Fruit fly (Drosophila melanogaster) whole organism, embryonic: ENCODE results near the gene Lrch.

ENCODE experiments used
- BtbVII ChIP-seq: fragments of 200-800 bp; sonication (Bioruptor generic); optimal IDR thresholded peaks from 3 replicates; lab custom pipeline; 2017; ENCODE audit warnings: missing biosample characterization, mild to moderate bottlenecking, missing genetic modification characterization
- CG10147 ChIP-seq: fragments of 200-800 bp; sonication (Bioruptor generic); optimal IDR thresholded peaks from 2 replicates; lab custom pipeline; 2019; ENCODE audit warnings: missing biosample characterization, mild to moderate bottlenecking, missing genetic modification characterization, moderate library complexity
- CG10431 ChIP-seq: fragments of 200-800 bp; sonication (Bioruptor generic); optimal IDR thresholded peaks from 3 replicates; lab custom pipeline; 2018; ENCODE audit warnings: missing biosample characterization, mild to moderate bottlenecking, missing genetic modification characterization
- CG11085 ChIP-seq: fragments of 200-800 bp; sonication (Bioruptor generic); IDR thresholded peaks from 2 replicates; pipeline ENCODE4 v1.3.6; 2022; ENCODE audit warnings: missing biosample characterization, missing genetic modification characterization
- CG11560 ChIP-seq: fragments of 200-800 bp; sonication (Bioruptor generic); IDR thresholded peaks from 3 replicates; pipeline ENCODE4 v1.3.6; 2022; ENCODE audit warnings: missing biosample characterization, missing genetic modification characterization
- CG12744 ChIP-seq: fragments of 200-800 bp; sonication (Bioruptor generic); optimal IDR thresholded peaks from 2 replicates; lab custom pipeline; 2016; ENCODE audit warnings: missing biosample characterization, missing genetic modification characterization
- CG14050 ChIP-seq: fragments of 200-800 bp; sonication (Bioruptor generic); IDR thresholded peaks from 3 replicates; pipeline ENCODE4 v1.3.6; 2022; ENCODE audit warnings: missing biosample characterization, missing genetic modification characterization
- CG15269 ChIP-seq: fragments of 200-800 bp; sonication (Bioruptor generic); optimal IDR thresholded peaks from 2 replicates; lab custom pipeline; 2018; ENCODE audit warnings: missing biosample characterization, mild to moderate bottlenecking, missing genetic modification characterization, moderate library complexity
- CG15479 ChIP-seq: fragments of 200-800 bp; sonication (Bioruptor generic); optimal IDR thresholded peaks from 3 replicates; lab custom pipeline; 2019; ENCODE audit warnings: missing biosample characterization, mild to moderate bottlenecking, missing genetic modification characterization, moderate library complexity
- CG1602 ChIP-seq: fragments of 200-800 bp; sonication (Bioruptor generic); optimal IDR thresholded peaks from 3 replicates; lab custom pipeline; 2016; ENCODE audit warnings: missing biosample characterization, missing genetic modification characterization
- CG17361 ChIP-seq: fragments of 200-800 bp; sonication (Bioruptor generic); IDR thresholded peaks from 3 replicates; pipeline ENCODE4 v1.3.6; 2022; ENCODE audit warnings: missing biosample characterization, missing genetic modification characterization
- CG18011 ChIP-seq: fragments of 200-800 bp; sonication (Bioruptor generic); optimal IDR thresholded peaks from 2 replicates; lab custom pipeline; 2017; ENCODE audit warnings: missing biosample characterization, missing genetic modification characterization, mild to moderate bottlenecking, moderate library complexity, missing genotype
- CG18476 ChIP-seq: fragments of 200-800 bp; sonication (Bioruptor generic); optimal IDR thresholded peaks from 2 replicates; lab custom pipeline; 2016; ENCODE audit warnings: missing biosample characterization, mild to moderate bottlenecking, missing genetic modification characterization
- CG3281 ChIP-seq: fragments of 200-800 bp; sonication (Bioruptor generic); optimal IDR thresholded peaks from 3 replicates; lab custom pipeline; 2017; ENCODE audit warnings: missing biosample characterization, mild to moderate bottlenecking, missing genetic modification characterization
- CG33213 ChIP-seq: fragments of 200-800 bp; sonication (Bioruptor generic); optimal IDR thresholded peaks from 3 replicates; lab custom pipeline; 2016; ENCODE audit warnings: missing biosample characterization, missing genetic modification characterization
- CG34224 ChIP-seq: fragments of 200-800 bp; sonication (Bioruptor generic); IDR thresholded peaks from 3 replicates; pipeline ENCODE4 v1.3.6; 2022; ENCODE audit warnings: missing biosample characterization, missing genetic modification characterization; ENCODE audit not compliant: partially characterized antibody
- CG4707 ChIP-seq: fragments of 200-800 bp; sonication (Bioruptor generic); optimal IDR thresholded peaks from 2 replicates; lab custom pipeline; 2018; ENCODE audit warnings: missing biosample characterization, mild to moderate bottlenecking, missing genetic modification characterization, moderate library complexity
- CG5180 ChIP-seq: fragments of 200-800 bp; sonication (Bioruptor generic); optimal IDR thresholded peaks from 3 replicates; lab custom pipeline; 2017; ENCODE audit warnings: missing biosample characterization, missing genetic modification characterization, mild to moderate bottlenecking, moderate library complexity, missing genetic modification reagents
- CG6791 ChIP-seq: fragments of 200-800 bp; sonication (Bioruptor generic); IDR thresholded peaks from 3 replicates; pipeline ENCODE4 v1.3.6; 2022; ENCODE audit warnings: missing biosample characterization, missing genetic modification characterization; ENCODE audit not compliant: partially characterized antibody
- CG6813 ChIP-seq: fragments of 200-800 bp; sonication (Bioruptor generic); optimal IDR thresholded peaks from 2 replicates; lab custom pipeline; 2017; ENCODE audit warnings: missing biosample characterization, missing genetic modification characterization, mild to moderate bottlenecking, moderate library complexity, missing genetic modification reagents
- CG8478 ChIP-seq: fragments of >200 bp; optimal IDR thresholded peaks from 2 replicates; lab custom pipeline; 2018
- CG9817 ChIP-seq: fragments of 200-800 bp; sonication (Bioruptor generic); optimal IDR thresholded peaks from 2 replicates; lab custom pipeline; 2018; ENCODE audit warnings: missing biosample characterization, mild to moderate bottlenecking, missing genetic modification characterization, moderate library complexity
- D19B ChIP-seq: fragments of 200-800 bp; sonication (Bioruptor generic); optimal IDR thresholded peaks from 2 replicates; lab custom pipeline; 2017; ENCODE audit warnings: missing biosample characterization, mild to moderate bottlenecking, missing genetic modification characterization
- Dek ChIP-seq: fragments of 200-800 bp; sonication (Bioruptor generic); optimal IDR thresholded peaks from 3 replicates; lab custom pipeline; 2019; ENCODE audit warnings: missing biosample characterization, mild to moderate bottlenecking, missing genetic modification characterization, moderate library complexity
- Dref ChIP-seq: fragments of 200-800 bp; sonication (Bioruptor generic); IDR thresholded peaks from 2 replicates; pipeline ENCODE4 v1.3.6; 2022; ENCODE audit warnings: missing biosample characterization, missing genetic modification characterization
- Ets65A ChIP-seq: fragments of 200-800 bp; sonication (Bioruptor generic); peaks from one replicate; lab custom pipeline; 2016; ENCODE audit warnings: missing biosample characterization, missing genetic modification characterization
- Hand ChIP-seq: fragments of 200-800 bp; sonication (Bioruptor generic); optimal IDR thresholded peaks from 2 replicates; lab custom pipeline; 2017; ENCODE audit warnings: mild to moderate bottlenecking, missing biosample characterization, missing genetic modification reagents, missing genetic modification characterization
- Jarid2 ChIP-seq: fragments of 200-800 bp; sonication (Bioruptor generic); optimal IDR thresholded peaks from 3 replicates; lab custom pipeline; 2017; ENCODE audit warnings: mild to moderate bottlenecking, missing biosample characterization, missing genetic modification reagents, missing genetic modification characterization
- Kr ChIP-seq: fragments of 200-800 bp; sonication (Bioruptor generic); optimal IDR thresholded peaks from 2 replicates; lab custom pipeline; 2017; ENCODE audit warnings: missing biosample characterization, mild to moderate bottlenecking, missing genetic modification characterization
- Mrtf ChIP-seq: fragments of 200-800 bp; sonication (Bioruptor generic); IDR thresholded peaks from 3 replicates; pipeline ENCODE4 v1.3.6; 2022; ENCODE audit warnings: missing biosample characterization, missing genetic modification characterization
- NK7.1 ChIP-seq: fragments of 200-800 bp; sonication (Bioruptor generic); optimal IDR thresholded peaks from 3 replicates; lab custom pipeline; 2016; ENCODE audit warnings: missing biosample characterization, missing genetic modification characterization
- Oli ChIP-seq: fragments of 200-800 bp; sonication (Bioruptor generic); optimal IDR thresholded peaks from 2 replicates; lab custom pipeline; 2018; ENCODE audit warnings: missing biosample characterization, mild to moderate bottlenecking, missing genetic modification characterization, moderate library complexity
- Poxn ChIP-seq: fragments of 200-800 bp; sonication (Bioruptor generic); IDR thresholded peaks from 2 replicates; pipeline ENCODE4 v1.3.6; 2022; ENCODE audit warnings: missing biosample characterization, missing genetic modification characterization
- abd-A ChIP-seq: fragments of 200-800 bp; sonication (Bioruptor generic); optimal IDR thresholded peaks from 3 replicates; lab custom pipeline; 2019; ENCODE audit warnings: missing biosample characterization, mild to moderate bottlenecking, missing genetic modification characterization, moderate library complexity
- bab2 ChIP-seq: fragments of 200-800 bp; sonication (Bioruptor generic); optimal IDR thresholded peaks from 2 replicates; lab custom pipeline; 2016; ENCODE audit warnings: missing biosample characterization, missing genetic modification characterization
- bbx ChIP-seq: fragments of 200-800 bp; sonication (Bioruptor generic); IDR thresholded peaks from 2 replicates; pipeline ENCODE4 v1.3.6; 2022; ENCODE audit warnings: missing biosample characterization, missing genetic modification characterization; ENCODE audit not compliant: partially characterized antibody
- bsh ChIP-seq, 2 experiments: fragments of 200-800 bp; sonication (Bioruptor generic); optimal IDR thresholded peaks; 2 replicates each; lab custom pipeline; 2017 to 2018; ENCODE audit warnings: mild to moderate bottlenecking in 2 of 2, missing biosample characterization in 2 of 2, missing genetic modification characterization in 2 of 2, moderate library complexity in 1 of 2
- cad ChIP-seq: fragments of >200 bp; optimal IDR thresholded peaks from 2 replicates; lab custom pipeline; 2017; ENCODE audit warnings: missing biosample characterization, missing genetic modification characterization
- disco-r ChIP-seq: fragments of 200-800 bp; sonication (Bioruptor generic); optimal IDR thresholded peaks from 2 replicates; lab custom pipeline; 2016; ENCODE audit warnings: missing biosample characterization, missing genetic modification characterization
- fru ChIP-seq: fragments of >200 bp; optimal IDR thresholded peaks from 2 replicates; lab custom pipeline; 2017
- gsb-n ChIP-seq: fragments of 200-800 bp; sonication (Bioruptor generic); optimal IDR thresholded peaks from 3 replicates; lab custom pipeline; 2018; ENCODE audit warnings: missing biosample characterization, mild to moderate bottlenecking, missing genetic modification characterization
- hth ChIP-seq: fragments of >200 bp; optimal IDR thresholded peaks from 2 replicates; lab custom pipeline; 2017; ENCODE audit warnings: inconsistent platforms
- jing ChIP-seq: fragments of 200-800 bp; sonication (Bioruptor generic); optimal IDR thresholded peaks from 2 replicates; lab custom pipeline; 2018; ENCODE audit warnings: missing biosample characterization, mild to moderate bottlenecking, missing genetic modification characterization
- kni ChIP-seq: fragments of 200-800 bp; sonication (Bioruptor generic); optimal IDR thresholded peaks from 3 replicates; lab custom pipeline; 2017; ENCODE audit warnings: mild to moderate bottlenecking, missing biosample characterization, missing genetic modification reagents, missing genetic modification characterization
- nau ChIP-seq: fragments of 200-800 bp; sonication (Bioruptor generic); optimal IDR thresholded peaks from 3 replicates; lab custom pipeline; 2017; ENCODE audit warnings: missing biosample characterization, mild to moderate bottlenecking, missing genetic modification characterization, missing genetic modification reagents
- onecut ChIP-seq: fragments of 200-800 bp; sonication (Bioruptor generic); IDR thresholded peaks from 2 replicates; pipeline ENCODE4 v1.3.6; 2022; ENCODE audit warnings: missing biosample characterization, missing genetic modification characterization
- otp ChIP-seq: fragments of 200-800 bp; sonication (Bioruptor generic); IDR thresholded peaks from 3 replicates; pipeline ENCODE4, ENCODE4 v1.3.6; 2022; ENCODE audit warnings: missing biosample characterization, missing genetic modification characterization
- seq ChIP-seq: fragments of 200-800 bp; sonication (Bioruptor generic); IDR thresholded peaks from 2 replicates; pipeline ENCODE4 v1.3.6; 2022; ENCODE audit warnings: missing biosample characterization, missing genetic modification characterization
- sna ChIP-seq: fragments of 200-800 bp; sonication (Bioruptor generic); IDR thresholded peaks from 2 replicates; pipeline ENCODE4 v1.3.6; 2022; ENCODE audit warnings: missing biosample characterization, missing genetic modification characterization; ENCODE audit not compliant: partially characterized antibody
- toy ChIP-seq: fragments of 200-800 bp; sonication (Bioruptor generic); IDR thresholded peaks from 2 replicates; pipeline ENCODE4 v1.3.6; 2022; ENCODE audit warnings: missing biosample characterization, missing genetic modification characterization
- vvl ChIP-seq: fragments of 200-800 bp; sonication (Bioruptor generic); IDR thresholded peaks from 2 replicates; pipeline ENCODE4 v1.3.6; 2022; ENCODE audit warnings: missing biosample characterization, missing genetic modification characterization

The Lrch gene

DNA sequence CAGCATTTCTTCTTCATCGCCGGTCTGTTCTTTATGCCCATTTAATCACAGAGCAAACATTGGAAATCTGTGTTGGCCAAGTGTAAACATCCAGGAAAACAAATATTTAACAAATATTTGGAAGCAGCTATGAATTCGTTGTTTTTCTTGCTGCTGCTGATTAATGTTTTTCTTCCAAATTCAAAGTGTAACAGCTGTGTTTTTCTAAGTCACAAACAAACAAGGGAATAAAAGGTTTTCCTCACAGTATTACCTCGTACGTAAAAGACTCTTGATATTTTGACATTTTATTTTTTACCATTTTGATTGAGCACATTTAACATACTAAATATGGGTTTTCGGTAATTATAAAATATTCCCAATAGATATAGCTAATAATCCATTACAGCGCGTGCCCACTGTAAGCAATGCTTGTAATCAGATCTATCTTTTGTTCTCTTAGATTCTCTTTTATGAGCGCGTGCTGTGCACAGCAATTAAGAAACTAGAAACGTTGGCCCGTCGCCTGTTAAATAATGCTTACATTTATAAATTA lies 5.1 kb downstream of the Lrch start (continued):
- TF ChIP-seq Jarid2 (GFP tag; lab: Kevin White, UChicago) (peak; percentile 92), CG33213 (GFP tag; lab: Kevin White, UChicago) (peak; percentile 99), CG15479 (GFP tag; lab: Kevin White, UChicago) (no peak), otp (peak; percentile 95), toy (GFP tag; lab: Robert Waterston, UW) (peak; percentile 76), BtbVII (peak; percentile 99), vvl (GFP tag; lab: Robert Waterston, UW) (peak; percentile 97), Dek (tag; lab: Kevin White, UChicago) (peak; percentile 93), CG6813 (peak; percentile 100), onecut (GFP tag; lab: Robert Waterston, UW) (peak; percentile 94), gsb-n (tag; lab: Kevin White, UChicago) (peak; percentile 94), kni (GFP tag; lab: Kevin White, UChicago) (peak; percentile 98), CG10431 (GFP tag; lab: Kevin White, UChicago) (peak; percentile 84), Ets65A (GFP tag; lab: Kevin White, UChicago) (peak; percentile 97), Hand (GFP tag; lab: Kevin White, UChicago) (peak; percentile 80), D19B (GFP tag; lab: Kevin White, UChicago) (peak; percentile 88), CG10147 (GFP tag; lab: Kevin White, UChicago) (peak; percentile 95), NK7.1 (GFP tag; lab: Kevin White, UChicago) (peak; percentile 98), hth (lab: Kevin White, UChicago) (no peak), bab2 (GFP tag; lab: Kevin White, UChicago) (peak; percentile 96), CG15269 (tag; lab: Kevin White, UChicago) (peak; percentile 95), Poxn (GFP tag; lab: Robert Waterston, UW) (peak; percentile 69), CG12744 (GFP tag; lab: Kevin White, UChicago) (peak; percentile 94), CG4707 (peak; percentile 96), CG1602 (peak; percentile 93), Kr (GFP tag; lab: Kevin White, UChicago) (peak; percentile 40), CG9817 (tag; lab: Kevin White, UChicago) (peak; percentile 96), abd-A (tag; lab: Kevin White, UChicago) (peak; percentile 45), Oli (tag; lab: Kevin White, UChicago) (peak; percentile 94), CG5180 (GFP tag; lab: Kevin White, UChicago) (peak; percentile 92), CG18011 (peak; percentile 82), CG18476 (GFP tag; lab: Kevin White, UChicago) (peak; percentile 96), CG8478 (no peak), CG11560 (tag; lab: Robert Waterston, UW) (peak; percentile 83), nau (GFP tag; lab: Kevin White, UChicago) (peak; percentile 99), disco-r (GFP tag; lab: Kevin White, UChicago) (peak; percentile 80), CG17361 (peak; percentile 98), bbx (GFP tag; lab: Robert Waterston, UW) (no peak), bsh (GFP tag; optimal IDR thresholded peaks at IDR 0.05; lab: Kevin White, UChicago) (peak; percentile 49 to 97), CG6791 (GFP tag; lab: Robert Waterston, UW) (no peak), seq (GFP tag; lab: Robert Waterston, UW) (peak; percentile 93), jing (GFP tag; lab: Kevin White, UChicago) (peak; percentile 81), sna (GFP tag; lab: Robert Waterston, UW) (no peak), CG11085 (GFP tag; lab: Robert Waterston, UW) (peak; percentile 87), CG34224 (no peak), Mrtf (peak; percentile 93), cad (GFP tag; lab: Kevin White, UChicago) (no peak), CG14050 (GFP tag; lab: Robert Waterston, UW) (peak; percentile 89), CG3281 (peak; percentile 97), fru (no peak), Dref (GFP tag; lab: Robert Waterston, UW) (no peak)
